Worm (Caenorhabditis elegans): Measurements from ENCODE around the gene zig-3.

zig-3 gene

DNA sequence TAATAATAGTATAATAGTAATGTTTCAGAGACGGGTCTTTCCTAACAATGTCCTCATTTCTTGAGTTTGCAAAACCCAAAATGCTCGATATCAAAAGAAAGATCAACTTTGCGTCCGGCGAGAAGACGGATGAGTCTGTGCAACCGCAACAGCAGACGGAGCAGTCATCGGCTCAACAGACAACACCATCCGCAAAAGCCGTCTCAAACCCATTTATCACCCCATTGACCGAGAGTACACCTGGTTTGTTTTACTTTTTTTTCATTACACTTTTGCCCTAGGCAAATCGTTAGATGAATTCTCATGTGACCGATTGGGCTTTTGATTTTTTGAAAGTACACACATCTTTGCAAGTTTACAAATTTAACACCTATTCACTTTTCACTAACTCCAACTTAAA, 23.8 kb downstream of the zig-3 start, which contains the start of gene dct-1 (continued):
- TF ChIP-seq sox-4 (tag; optimal IDR thresholded peaks at IDR 0.05) (no peak), ces-1 (GFP tag; optimal IDR thresholded peaks at IDR 0.05) (no peak), Y116A8C.19 (tag; optimal IDR thresholded peaks at IDR 0.05; ENCODE audit: borderline replicate concordance) (no peak), unc-98 (GFP tag; IDR thresholded peaks at IDR 0.05) (no peak), mef-2 (tag; optimal IDR thresholded peaks at IDR 0.05) (no peak), lir-3 (tag; optimal IDR thresholded peaks at IDR 0.05; ENCODE audit: poor library complexity) (no peak), rnt-1 (tag; optimal IDR thresholded peaks at IDR 0.05) (peak; percentile 94), fkh-4 (tag; optimal IDR thresholded peaks at IDR 0.05; ENCODE audit: borderline replicate concordance) (no peak)

DNA sequence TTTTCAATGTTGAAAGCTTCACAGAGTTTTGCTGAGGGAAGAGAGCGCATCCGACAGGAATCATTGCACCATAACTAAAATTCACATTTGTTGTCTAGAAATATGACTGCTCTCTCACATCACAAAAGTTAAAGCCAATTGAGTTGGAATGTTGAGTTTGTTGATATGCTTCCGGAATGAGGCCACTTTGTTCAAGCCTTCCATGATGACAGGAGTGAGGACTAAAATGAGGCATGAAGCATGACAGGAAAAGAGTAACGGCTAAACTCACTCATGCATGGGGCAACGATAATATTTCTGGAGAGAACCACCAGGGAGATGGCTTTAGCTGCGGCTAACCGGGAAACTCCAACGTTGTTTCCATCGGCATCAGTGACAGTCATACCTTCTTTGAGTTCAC, 25.9 kb downstream of the zig-3 start:
- TF ChIP-seq efl-1 (optimal IDR thresholded peaks at IDR 0.05) (no peak), efl-1 (GFP tag; optimal IDR thresholded peaks at IDR 0.05 in 1 of 2) (peak in 1 of 2 experiments; percentile 86), fkh-8 (tag; optimal IDR thresholded peaks at IDR 0.05) (peak; percentile 23), mef-2 (tag; optimal IDR thresholded peaks at IDR 0.05) (no peak), lin-14 (GFP tag; optimal IDR thresholded peaks at IDR 0.05) (peak; percentile 53), ztf-11 (tag; optimal IDR thresholded peaks at IDR 0.05) (peak in 1 of 2 experiments; percentile 13), sptf-1 (tag; optimal IDR thresholded peaks at IDR 0.05) (no peak), lin-15B (tag; optimal IDR thresholded peaks at IDR 0.05) (no peak), ama-1 (optimal IDR thresholded peaks at IDR 0.05) (peak; percentile 21)

DNA sequence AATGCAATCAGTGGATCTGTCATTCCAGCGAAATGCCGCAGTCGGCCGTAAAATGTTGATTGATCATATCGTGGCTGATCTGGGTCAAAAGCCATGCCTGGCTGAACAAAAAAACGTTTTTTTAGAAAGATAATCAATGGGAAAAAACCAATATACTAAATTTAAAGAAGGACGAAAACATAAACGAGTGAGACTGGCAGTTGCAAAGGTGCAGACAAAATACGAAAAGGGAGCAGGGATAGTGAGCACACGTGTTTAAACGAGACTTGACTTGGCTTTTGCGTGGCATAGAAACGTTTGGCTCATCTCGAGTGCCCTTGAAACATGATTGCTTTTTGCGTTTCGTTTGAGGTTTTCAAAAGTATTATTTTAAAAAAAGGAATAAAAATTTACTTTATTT, 27.7 kb downstream of the zig-3 start, which contains the start of gene sfxn-2:
Gene sfxn-2, minus strand, starts transcription at position 101 of the 400 bp plus-strand sequence.
- TF ChIP-seq sup-37 (GFP tag; optimal IDR thresholded peaks at IDR 0.05) (no peak), efl-1 (optimal IDR thresholded peaks at IDR 0.05) (no peak), efl-1 (GFP tag; optimal IDR thresholded peaks at IDR 0.05 in 1 of 2) (peak in 1 of 2 experiments; percentile 32)

DNA sequence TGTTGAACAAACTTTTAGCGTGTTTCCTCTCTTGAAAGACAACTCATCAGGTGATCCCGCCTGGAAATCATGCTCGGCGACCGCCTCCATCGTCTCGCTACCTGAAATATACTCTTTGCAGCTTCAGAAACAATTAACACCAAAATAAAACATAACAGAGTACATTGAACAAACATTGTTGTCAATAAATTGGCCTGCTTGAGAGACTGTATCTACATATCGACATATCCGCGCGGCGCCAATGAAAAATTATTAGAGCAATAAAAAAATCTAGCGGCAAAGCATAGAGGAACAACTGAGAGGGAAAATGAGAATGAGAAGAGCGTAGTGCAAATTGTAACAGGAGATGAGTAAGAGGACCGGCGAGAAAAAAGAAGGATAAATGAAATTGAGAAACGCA, 31.1 kb downstream of the zig-3 start, which contains the start of gene sem-5:
Gene sem-5, minus strand, starts transcription at position 101 of the 400 bp plus-strand sequence.
- TF ChIP-seq ztf-4 (tag; optimal IDR thresholded peaks at IDR 0.05) (no peak), pag-3 (tag; optimal IDR thresholded peaks at IDR 0.05; ENCODE audit: borderline replicate concordance, insufficient read depth) (no peak), elt-3 (tag; optimal IDR thresholded peaks at IDR 0.05) (no peak), hlh-4 (tag; optimal IDR thresholded peaks at IDR 0.05) (no peak), sptf-1 (tag; optimal IDR thresholded peaks at IDR 0.05) (no peak), nhr-20 (tag; optimal IDR thresholded peaks at IDR 0.05) (no peak)

DNA sequence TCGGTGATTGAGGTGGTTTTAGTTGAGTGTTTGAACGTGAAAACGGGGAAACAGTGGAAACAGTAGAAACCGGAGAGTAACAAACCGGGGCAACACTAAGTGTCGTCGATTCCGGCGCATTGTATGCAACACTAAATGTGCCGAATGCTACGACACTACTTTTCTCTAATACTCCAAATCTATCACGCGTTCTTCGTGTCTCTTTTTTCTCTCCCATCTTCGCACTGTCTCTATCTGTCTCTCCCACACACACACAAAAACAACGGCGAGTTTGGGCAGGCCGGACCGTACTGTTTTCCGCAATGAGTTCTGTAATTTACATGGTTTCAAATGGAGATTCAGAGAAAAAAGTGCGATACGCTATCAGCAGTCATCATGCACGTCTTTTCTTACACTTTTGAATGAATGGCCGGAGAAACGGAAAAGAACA, 31.5 kb downstream of the zig-3 start:
- no peak for TF ChIP-seq unc-86 (tag; optimal IDR thresholded peaks at IDR 0.05)
- TF ChIP-seq sup-37 (GFP tag; optimal IDR thresholded peaks at IDR 0.05) = no peak
- no peak for TF ChIP-seq tlp-1 (tag; optimal IDR thresholded peaks at IDR 0.05)
- peak in 1 of 2 experiments; percentile 38 for TF ChIP-seq mdl-1 (tag; optimal IDR thresholded peaks at IDR 0.05)
- no peak for TF ChIP-seq vab-15 (tag; optimal IDR thresholded peaks at IDR 0.05)
- no peak for TF ChIP-seq aha-1 (tag; optimal IDR thresholded peaks at IDR 0.05)
- TF ChIP-seq egl-27 (tag; optimal IDR thresholded peaks at IDR 0.05) = no peak
- TF ChIP-seq ceh-88 (GFP tag; IDR thresholded peaks at IDR 0.05) = no peak
- no peak for TF ChIP-seq ztf-4 (tag; optimal IDR thresholded peaks at IDR 0.05)
- no peak for TF ChIP-seq skn-1 (tag; optimal IDR thresholded peaks at IDR 0.05)
- TF ChIP-seq Y116A8C.19 (tag; optimal IDR thresholded peaks at IDR 0.05; ENCODE audit: borderline replicate concordance) = no peak
- TF ChIP-seq dsc-1 (tag; optimal IDR thresholded peaks at IDR 0.05) = no peak
- TF ChIP-seq fkh-10 (GFP tag; optimal IDR thresholded peaks at IDR 0.05) = no peak
- TF ChIP-seq C16A3.4 (tag; optimal IDR thresholded peaks at IDR 0.05) = peak; percentile 12
- no peak for TF ChIP-seq ama-1 (optimal IDR thresholded peaks at IDR 0.05)
- TF ChIP-seq nhr-12 (tag; optimal IDR thresholded peaks at IDR 0.05) = no peak
- TF ChIP-seq ceh-8 (GFP tag; optimal IDR thresholded peaks at IDR 0.05) = no peak
- no peak for TF ChIP-seq mef-2 (tag; optimal IDR thresholded peaks at IDR 0.05)
- peak; percentile 40 for TF ChIP-seq blmp-1 (tag; optimal IDR thresholded peaks at IDR 0.05)
- TF ChIP-seq nhr-20 (tag; optimal IDR thresholded peaks at IDR 0.05) = peak; percentile 73
- TF ChIP-seq nhr-76 (tag; optimal IDR thresholded peaks at IDR 0.05) = no peak
- TF ChIP-seq lin-35 (GFP tag; optimal IDR thresholded peaks at IDR 0.05) = peak; percentile 45 to 73
- TF ChIP-seq aly-2 (tag; optimal IDR thresholded peaks at IDR 0.05) = no peak
- TF ChIP-seq grh-1 (GFP tag; IDR thresholded peaks at IDR 0.05) = 0 out of 2 replicates have a peak, but pooled peaks have one; percentile 21
- TF ChIP-seq lsy-2 (tag; optimal IDR thresholded peaks at IDR 0.05) = peak; percentile 11 to 68
- TF ChIP-seq nhr-84 (tag; optimal IDR thresholded peaks at IDR 0.05) = no peak
- TF ChIP-seq ces-1 (GFP tag; optimal IDR thresholded peaks at IDR 0.05) = no peak
- peak; percentile 37 for TF ChIP-seq xbp-1 (tag; optimal IDR thresholded peaks at IDR 0.05)
- peak; percentile 19 for TF ChIP-seq unc-130 (tag; optimal IDR thresholded peaks at IDR 0.05)
- TF ChIP-seq sptf-1 (tag; optimal IDR thresholded peaks at IDR 0.05) = no peak
- peak; percentile 79 for TF ChIP-seq lin-14 (GFP tag; optimal IDR thresholded peaks at IDR 0.05)
- TF ChIP-seq fkh-8 (tag; optimal IDR thresholded peaks at IDR 0.05) = no peak

Measured in whole organism, L1 larva.